Fruit fly (Drosophila melanogaster) whole organism, wandering third instar larva: ENCODE data around the gene CG10793.
A peak's percentile ranks its signal among the peaks of the same experiment; 100 is the strongest.

Experiments used
- GATAd ChIP-seq: sonication (Bioruptor generic); optimal IDR thresholded peaks from 2 replicates; lab custom pipeline; 2016; ENCODE audit warnings: missing biosample characterization, missing genetic modification characterization
- Hnf4 ChIP-seq: fragments of 200-800 bp; sonication (Bioruptor generic); optimal IDR thresholded peaks from 2 replicates; lab custom pipeline; 2016; ENCODE audit warnings: missing biosample characterization, mild to moderate bottlenecking, missing genetic modification characterization
- Hr83 ChIP-seq: fragments of 200-300 bp; sonication (Bioruptor generic); optimal IDR thresholded peaks from 2 replicates; lab custom pipeline; 2016; ENCODE audit warnings: missing biosample characterization, mild to moderate bottlenecking, missing genetic modification characterization, moderate library complexity; ENCODE audit not compliant: poor library complexity, severe bottlenecking
- Myc ChIP-seq: fragments of >200 bp; optimal IDR thresholded peaks from 2 replicates; lab custom pipeline; 2017
- Sp1 ChIP-seq: fragments of 200-800 bp; sonication (Bioruptor generic); optimal IDR thresholded peaks from 3 replicates; lab custom pipeline; 2019; ENCODE audit warnings: missing biosample characterization, mild to moderate bottlenecking, missing genetic modification characterization, moderate library complexity
- brk ChIP-seq: fragments of 200-800 bp; sonication (Bioruptor generic); optimal IDR thresholded peaks from 2 replicates; lab custom pipeline; 2016; ENCODE audit warnings: missing biosample characterization, mild to moderate bottlenecking, missing genetic modification characterization
- dl ChIP-seq, 2 experiments: fragments of 175-275, 200-275 bp in 1 of 2; fragments of 200-275 bp in 1 of 2; sonication (Bioruptor generic); optimal IDR thresholded peaks; lab custom pipeline; 2018; ENCODE audit warnings: mild to moderate bottlenecking in 2 of 2, missing biosample characterization in 2 of 2, missing genetic modification characterization in 2 of 2, moderate library complexity in 2 of 2; ENCODE audit not compliant: partially characterized antibody in 2 of 2, insufficient read depth in 1 of 2
- dsf ChIP-seq: sonication (Bioruptor generic); optimal IDR thresholded peaks from 2 replicates; lab custom pipeline; 2016; ENCODE audit warnings: missing biosample characterization, missing genetic modification characterization, borderline replicate concordance
- lola ChIP-seq: fragments of >200 bp; optimal IDR thresholded peaks from 2 replicates; lab custom pipeline; 2017; ENCODE audit warnings: missing biosample characterization, missing genetic modification characterization
- pan ChIP-seq: fragments of >200 bp; optimal IDR thresholded peaks from 2 replicates; lab custom pipeline; 2017
- psq ChIP-seq: fragments of 200-800 bp; sonication (Bioruptor generic); optimal IDR thresholded peaks from 3 replicates; lab custom pipeline; 2017; ENCODE audit warnings: missing biosample characterization, mild to moderate bottlenecking, missing genetic modification characterization, moderate library complexity
- woc ChIP-seq: sonication (Bioruptor generic); optimal IDR thresholded peaks from 2 replicates; lab custom pipeline; 2016; ENCODE audit warnings: missing biosample characterization, mild to moderate bottlenecking, missing genetic modification characterization

- TF ChIP-seq woc (GFP tag; lab: Kevin White, UChicago): no peak
- TF ChIP-seq pan (lab: Kevin White, UChicago): peak; percentile 68
- no peak for TF ChIP-seq Hnf4 (GFP tag; lab: Kevin White, UChicago)
- TF ChIP-seq dl (GFP tag; optimal IDR thresholded peaks at IDR 0.05; lab: Kevin White, UChicago; ENCODE audit: insufficient read depth in 1 of 2, partially characterized antibody in 2 of 2): no peak
- no peak for TF ChIP-seq lola
- TF ChIP-seq psq (GFP tag; lab: Kevin White, UChicago): peak; percentile 43
- TF ChIP-seq Myc (lab: Kevin White, UChicago): no peak
- TF ChIP-seq dsf (GFP tag; lab: Kevin White, UChicago): no peak
- TF ChIP-seq brk (GFP tag; lab: Kevin White, UChicago): no peak
- TF ChIP-seq Sp1 (GFP tag; lab: Kevin White, UChicago): peak; percentile 7
- TF ChIP-seq GATAd: no peak
- TF ChIP-seq Hr83 (GFP tag; lab: Kevin White, UChicago): no peak
Observed at dm6 chrX:3288909-3289706, 27.1 kb downstream of the CG10793 start.
